Worm (Caenorhabditis elegans) whole organism, L2 larva: ENCODE results near the gene yars-2.

Source experiments
- alr-1 ChIP-seq: fragments of 150-350 bp; optimal IDR thresholded peaks from 2 replicates; lab custom pipeline; 2014; ENCODE audit warnings: missing biosample characterization, missing genetic modification characterization
- elt-1 ChIP-seq: fragments of 150-350 bp; optimal IDR thresholded peaks from 2 replicates; lab custom pipeline; 2014; ENCODE audit warnings: missing biosample characterization, missing genetic modification characterization
- lsy-2 ChIP-seq, 2 experiments: fragments of 150-350 bp in 1 of 2; sonication (generic microtip) in 1 of 2; optimal IDR thresholded peaks; 2 replicates each; lab custom pipeline; 2014 to 2017; ENCODE audit warnings: missing biosample characterization in 2 of 2, missing genetic modification characterization in 2 of 2
- nhr-12 ChIP-seq: fragments of 150-350 bp; optimal IDR thresholded peaks from 2 replicates; lab custom pipeline; 2014; ENCODE audit warnings: missing biosample characterization, missing genetic modification characterization
- zag-1 ChIP-seq: fragments of 150-350 bp; optimal IDR thresholded peaks from 2 replicates; lab custom pipeline; 2014; ENCODE audit warnings: missing biosample characterization, missing genetic modification characterization
- ztf-11 ChIP-seq: sonication (generic microtip); optimal IDR thresholded peaks from 2 replicates; lab custom pipeline; 2017; ENCODE audit warnings: missing biosample characterization, missing genetic modification characterization

ce11 chrIV:4724562-4724961 lies 12.1 kb upstream of the yars-2 start, which contains the start of gene K08F11.1:
- no peak for TF ChIP-seq elt-1 (tag; lab: Kevin White, UChicago)
- no peak for TF ChIP-seq ztf-11
- no peak for TF ChIP-seq alr-1 (tag; lab: Kevin White, UChicago)
- TF ChIP-seq lsy-2 (tag; optimal IDR thresholded peaks at IDR 0.05; lab: Kevin White, UChicago), result no peak
- TF ChIP-seq nhr-12 (tag; lab: Kevin White, UChicago), result no peak
- no peak for TF ChIP-seq zag-1 (tag; lab: Kevin White, UChicago)
